Worm (Caenorhabditis elegans) whole organism, mixed stage, embryonic: ENCODE data around the gene str-263.

ENCODE experiments used
- bed-3 ChIP-seq: fragments of 200-800 bp; sonication (Bioruptor generic); optimal IDR thresholded peaks from 3 replicates; lab custom pipeline; 2018; ENCODE audit warnings: mild to moderate bottlenecking, missing genetic modification characterization, moderate library complexity, missing compliant biosample characterization
- elt-3 ChIP-seq: fragments of 150-350 bp; optimal IDR thresholded peaks from 2 replicates; lab custom pipeline; 2014; ENCODE audit warnings: missing biosample characterization, missing genetic modification characterization
- ham-2 ChIP-seq: fragments of 200-800 bp; sonication (Bioruptor generic); optimal IDR thresholded peaks from 2 replicates; lab custom pipeline; 2018; ENCODE audit warnings: mild to moderate bottlenecking, missing genetic modification characterization, missing compliant biosample characterization
- hlh-1 ChIP-seq: fragments of 150-350 bp; optimal IDR thresholded peaks from 2 replicates; lab custom pipeline; 2014; ENCODE audit warnings: missing biosample characterization, missing genetic modification reagents, missing genetic modification characterization
- lin-13 ChIP-seq: fragments of 150-350 bp; optimal IDR thresholded peaks from 2 replicates; lab custom pipeline; 2014; ENCODE audit warnings: missing biosample characterization, missing genetic modification characterization
- lin-32 ChIP-seq: fragments of 200-800 bp; sonication (Bioruptor generic); optimal IDR thresholded peaks from 2 replicates; lab custom pipeline; 2018; ENCODE audit warnings: mild to moderate bottlenecking, missing genetic modification characterization, missing compliant biosample characterization
- lsy-2 ChIP-seq: fragments of 150-350 bp; optimal IDR thresholded peaks from 2 replicates; lab custom pipeline; 2014; ENCODE audit warnings: missing biosample characterization, missing genetic modification characterization
- mab-5 ChIP-seq: fragments of 150-350 bp; optimal IDR thresholded peaks from 2 replicates; lab custom pipeline; 2014; ENCODE audit warnings: missing biosample characterization, missing genetic modification characterization
- nhr-12 ChIP-seq: fragments of 150-350 bp; optimal IDR thresholded peaks from 2 replicates; lab custom pipeline; 2014; ENCODE audit warnings: missing biosample characterization, missing genetic modification characterization
- nhr-2 ChIP-seq: fragments of 150-350 bp; optimal IDR thresholded peaks from 2 replicates; lab custom pipeline; 2014; ENCODE audit warnings: missing biosample characterization, missing genetic modification characterization
- nhr-28 ChIP-seq: fragments of 150-350 bp; optimal IDR thresholded peaks from 2 replicates; lab custom pipeline; 2014; ENCODE audit warnings: missing biosample characterization, missing genetic modification characterization
- nhr-76 ChIP-seq: sonication (generic microtip); optimal IDR thresholded peaks from 2 replicates; lab custom pipeline; 2017; ENCODE audit warnings: missing biosample characterization, missing genetic modification characterization
- pha-4 ChIP-seq: fragments of 150-350 bp; optimal IDR thresholded peaks from 2 replicates; lab custom pipeline; 2018; ENCODE audit warnings: missing biosample characterization, missing genetic modification reagents, missing genetic modification characterization
- snpc-4 ChIP-seq: fragments of 150-350 bp; optimal IDR thresholded peaks from 2 replicates; lab custom pipeline; 2014; ENCODE audit warnings: missing biosample characterization, missing genetic modification characterization

ce11 chrV:15566511-15567178 lies 46.3 kb upstream of the str-263 start:
- TF ChIP-seq elt-3 (tag; lab: Kevin White, UChicago), result no peak
- TF ChIP-seq ham-2 (GFP tag; lab: Kevin White, UChicago), result no peak
- TF ChIP-seq bed-3, result no peak
- no peak for TF ChIP-seq nhr-76
- no peak for TF ChIP-seq snpc-4 (tag; lab: Kevin White, UChicago)
- no peak for TF ChIP-seq nhr-12 (tag; lab: Kevin White, UChicago)
- TF ChIP-seq lin-32 (GFP tag; lab: Kevin White, UChicago), result no peak
- no peak for TF ChIP-seq lin-13 (tag; lab: Kevin White, UChicago)
- peak; percentile 12 for TF ChIP-seq hlh-1 (tag; lab: Kevin White, UChicago)
- TF ChIP-seq mab-5 (tag; lab: Kevin White, UChicago), result no peak
- TF ChIP-seq lsy-2, result no peak
- no peak for TF ChIP-seq nhr-2 (tag; lab: Kevin White, UChicago)
- TF ChIP-seq pha-4, result no peak
- no peak for TF ChIP-seq nhr-28 (tag; lab: Kevin White, UChicago)
